Worm (Caenorhabditis elegans) whole organism, dauer: ENCODE data around the gene glit-1.

Experiments used
- unc-62 ChIP-seq: sonication (generic microtip); optimal IDR thresholded peaks from 2 replicates; lab custom pipeline; 2017; ENCODE audit warnings: missing biosample characterization, missing genetic modification reagents, missing genetic modification characterization

Gene glit-1

ce11 chrX:4711698-4712329, at the start of gene glit-1, which contains the start of gene dnj-14:
TSS of gene glit-1 (plus strand) at chrX:4712279.
TSS of gene dnj-14 (minus strand) at chrX:4711748.
- no peak for TF ChIP-seq unc-62 (GFP tag; lab: Kevin White, UChicago)

ce11 chrX:4662293-4662825, 49.7 kb upstream of the glit-1 start:
- no peak for TF ChIP-seq unc-62 (GFP tag; lab: Kevin White, UChicago)

ce11 chrX:4662964-4663684, 49.0 kb upstream of the glit-1 start:
- no peak for TF ChIP-seq unc-62 (GFP tag; lab: Kevin White, UChicago)

ce11 chrX:4664649-4665048, 47.4 kb upstream of the glit-1 start:
- TF ChIP-seq unc-62 (GFP tag; lab: Kevin White, UChicago): no peak

- TF ChIP-seq unc-62 (GFP tag; lab: Kevin White, UChicago): no peak
These were observed 44.3 kb upstream of the glit-1 start, which contains the start of gene mfsd-12 for ce11 chrX:4667788-4668187. TSS of gene mfsd-12 (plus strand) at chrX:4668088.

ce11 chrX:4671837-4672236, 40.2 kb upstream of the glit-1 start:
- no peak for TF ChIP-seq unc-62 (GFP tag; lab: Kevin White, UChicago)

- TF ChIP-seq unc-62 (GFP tag; lab: Kevin White, UChicago): no peak
These were observed 38.8 kb upstream of the glit-1 start, which contains the start of gene tmem-135 for ce11 chrX:4673165-4673756. TSS of gene tmem-135 (plus strand) at chrX:4673706.

ce11 chrX:4676702-4677101, 35.4 kb upstream of the glit-1 start:
- TF ChIP-seq unc-62 (GFP tag; lab: Kevin White, UChicago): no peak

ce11 chrX:4678029-4678428, 34.0 kb upstream of the glit-1 start, which contains the start of gene flp-11:
TSS of gene flp-11 (minus strand) at chrX:4678129.
- no peak for TF ChIP-seq unc-62 (GFP tag; lab: Kevin White, UChicago)

ce11 chrX:4682616-4683015, 29.5 kb upstream of the glit-1 start, which contains the start of gene K02G10.15:
TSS of gene K02G10.15 (minus strand) at chrX:4682716.
- no peak for TF ChIP-seq unc-62 (GFP tag; lab: Kevin White, UChicago)

ce11 chrX:4685579-4685978, 26.5 kb upstream of the glit-1 start:
- no peak for TF ChIP-seq unc-62 (GFP tag; lab: Kevin White, UChicago)

ce11 chrX:4691148-4691773, 20.8 kb upstream of the glit-1 start, which contains the start of gene K02G10.5:
TSS of gene K02G10.5 (minus strand) at chrX:4691198.
- no peak for TF ChIP-seq unc-62 (GFP tag; lab: Kevin White, UChicago)

ce11 chrX:4694611-4695370, 17.3 kb upstream of the glit-1 start:
- no peak for TF ChIP-seq unc-62 (GFP tag; lab: Kevin White, UChicago)

ce11 chrX:4698271-4698670, 13.8 kb upstream of the glit-1 start:
- no peak for TF ChIP-seq unc-62 (GFP tag; lab: Kevin White, UChicago)
